Worm (Caenorhabditis elegans) whole organism, early embryonic: ENCODE measurements around the gene laf-1.

ENCODE experiments used
- ama-1 ChIP-seq: fragments of 150-350 bp; optimal IDR thresholded peaks from 2 replicates; lab custom pipeline; 2014
- ceh-36 ChIP-seq: sonication (generic microtip); optimal IDR thresholded peaks from 2 replicates; lab custom pipeline; 2016; ENCODE audit warnings: missing genetic modification characterization, inconsistent platforms, missing compliant biosample characterization
- sea-1 ChIP-seq: fragments of 200-800 bp; sonication (Bioruptor generic); conservative IDR thresholded peaks from 2 replicates; pipeline ENCODE4 v1.3.6; 2022; ENCODE audit warnings: missing genetic modification characterization, missing compliant biosample characterization
- tbx-11 ChIP-seq: fragments of 200-800 bp; sonication (Bioruptor generic); IDR thresholded peaks from 2 replicates; pipeline ENCODE4 v1.3.6; 2022; ENCODE audit warnings: missing genetic modification characterization, missing compliant biosample characterization

ce11 chrIII:2770752-2771151 is 8.1 kb downstream of the laf-1 start:
- TF ChIP-seq ceh-36 (tag; lab: Kevin White, UChicago) (no peak), sea-1 (GFP tag; lab: Robert Waterston, UW) (no peak), ama-1 (lab: Kevin White, UChicago) (no peak), tbx-11 (GFP tag; lab: Robert Waterston, UW) (no peak)
